Worm (Caenorhabditis elegans) whole organism, mixed stage, embryonic: ENCODE data around the gene C08E8.4.

Experiments
- blmp-1 ChIP-seq: fragments of 150-350 bp; optimal IDR thresholded peaks from 2 replicates; lab custom pipeline; 2014; ENCODE audit warnings: missing biosample characterization, missing genetic modification characterization
- ceh-39 ChIP-seq: fragments of 150-350 bp; optimal IDR thresholded peaks from 2 replicates; lab custom pipeline; 2014; ENCODE audit warnings: missing biosample characterization, missing genetic modification characterization
- ceh-43 ChIP-seq: fragments of 200-800 bp; sonication (Bioruptor generic); optimal IDR thresholded peaks from 2 replicates; lab custom pipeline; 2018; ENCODE audit warnings: mild to moderate bottlenecking, missing genetic modification characterization, moderate library complexity, missing compliant biosample characterization
- ceh-83 ChIP-seq: fragments of 200-800 bp; sonication (Bioruptor generic); optimal IDR thresholded peaks from 2 replicates; lab custom pipeline; 2018; ENCODE audit warnings: mild to moderate bottlenecking, missing genetic modification characterization, missing compliant biosample characterization
- cnd-1 ChIP-seq: fragments of 200-800 bp; sonication (Bioruptor generic); optimal IDR thresholded peaks from 2 replicates; lab custom pipeline; 2018; ENCODE audit warnings: mild to moderate bottlenecking, missing genetic modification characterization, missing compliant biosample characterization
- elt-1 ChIP-seq: sonication (generic microtip); optimal IDR thresholded peaks from 2 replicates; lab custom pipeline; 2017; ENCODE audit warnings: missing genetic modification characterization, mild to moderate bottlenecking, missing compliant biosample characterization, antibody characterized with exemption, moderate library complexity, borderline replicate concordance; ENCODE audit not compliant: insufficient read depth
- flh-1 ChIP-seq: fragments of 200-800 bp; sonication (Bioruptor generic); optimal IDR thresholded peaks from 2 replicates; lab custom pipeline; 2018; ENCODE audit warnings: mild to moderate bottlenecking, missing genetic modification characterization, moderate library complexity, missing compliant biosample characterization
- ham-2 ChIP-seq: fragments of 200-800 bp; sonication (Bioruptor generic); optimal IDR thresholded peaks from 2 replicates; lab custom pipeline; 2018; ENCODE audit warnings: mild to moderate bottlenecking, missing genetic modification characterization, missing compliant biosample characterization
- hlh-1 ChIP-seq: fragments of 150-350 bp; optimal IDR thresholded peaks from 2 replicates; lab custom pipeline; 2014; ENCODE audit warnings: missing biosample characterization, missing genetic modification reagents, missing genetic modification characterization
- lin-13 ChIP-seq: fragments of 150-350 bp; optimal IDR thresholded peaks from 2 replicates; lab custom pipeline; 2014; ENCODE audit warnings: missing biosample characterization, missing genetic modification characterization
- lsy-2 ChIP-seq: fragments of 150-350 bp; optimal IDR thresholded peaks from 2 replicates; lab custom pipeline; 2014; ENCODE audit warnings: missing biosample characterization, missing genetic modification characterization
- mab-5 ChIP-seq: fragments of 150-350 bp; optimal IDR thresholded peaks from 2 replicates; lab custom pipeline; 2014; ENCODE audit warnings: missing biosample characterization, missing genetic modification characterization
- mep-1 ChIP-seq: fragments of 150-350 bp; optimal IDR thresholded peaks from 2 replicates; lab custom pipeline; 2017; ENCODE audit warnings: missing biosample characterization, missing genetic modification reagents, missing genetic modification characterization, inconsistent platforms
- mls-2 ChIP-seq: sonication (generic microtip); optimal IDR thresholded peaks from 2 replicates; lab custom pipeline; 2016; ENCODE audit warnings: mild to moderate bottlenecking, missing genetic modification characterization, moderate library complexity, missing compliant biosample characterization
- nhr-12 ChIP-seq: fragments of 150-350 bp; optimal IDR thresholded peaks from 2 replicates; lab custom pipeline; 2014; ENCODE audit warnings: missing biosample characterization, missing genetic modification characterization
- nhr-237 ChIP-seq: fragments of 150-350 bp; optimal IDR thresholded peaks from 2 replicates; lab custom pipeline; 2014; ENCODE audit warnings: missing biosample characterization, missing genetic modification characterization
- nhr-28 ChIP-seq: fragments of 150-350 bp; optimal IDR thresholded peaks from 2 replicates; lab custom pipeline; 2014; ENCODE audit warnings: missing biosample characterization, missing genetic modification characterization
- nhr-76 ChIP-seq: sonication (generic microtip); optimal IDR thresholded peaks from 2 replicates; lab custom pipeline; 2017; ENCODE audit warnings: missing biosample characterization, missing genetic modification characterization
- sem-2 ChIP-seq: fragments of 200-800 bp; sonication (Bioruptor generic); optimal IDR thresholded peaks from 2 replicates; lab custom pipeline; 2018; ENCODE audit warnings: mild to moderate bottlenecking, missing genetic modification characterization, missing compliant biosample characterization
- snpc-4 ChIP-seq: fragments of 150-350 bp; optimal IDR thresholded peaks from 2 replicates; lab custom pipeline; 2014; ENCODE audit warnings: missing biosample characterization, missing genetic modification characterization
- tbx-8 ChIP-seq: fragments of 200-800 bp; sonication (Bioruptor generic); optimal IDR thresholded peaks from 2 replicates; lab custom pipeline; 2018; ENCODE audit warnings: mild to moderate bottlenecking, missing genetic modification characterization, moderate library complexity, missing compliant biosample characterization
- unc-39 ChIP-seq: fragments of 150-350 bp; optimal IDR thresholded peaks from 2 replicates; lab custom pipeline; 2014; ENCODE audit warnings: missing biosample characterization, missing genetic modification characterization
- unc-62 ChIP-seq: fragments of 150-350 bp; optimal IDR thresholded peaks from 2 replicates; lab custom pipeline; 2014; ENCODE audit warnings: missing biosample characterization, missing genetic modification reagents, missing genetic modification characterization
- zip-8 ChIP-seq: fragments of 150-350 bp; optimal IDR thresholded peaks from 2 replicates; lab custom pipeline; 2014; ENCODE audit warnings: missing biosample characterization, missing genetic modification characterization
- ztf-11 ChIP-seq: fragments of 150-350 bp; optimal IDR thresholded peaks from 2 replicates; lab custom pipeline; 2014; ENCODE audit warnings: missing biosample characterization, missing genetic modification characterization

The C08E8.4 gene

DNA sequence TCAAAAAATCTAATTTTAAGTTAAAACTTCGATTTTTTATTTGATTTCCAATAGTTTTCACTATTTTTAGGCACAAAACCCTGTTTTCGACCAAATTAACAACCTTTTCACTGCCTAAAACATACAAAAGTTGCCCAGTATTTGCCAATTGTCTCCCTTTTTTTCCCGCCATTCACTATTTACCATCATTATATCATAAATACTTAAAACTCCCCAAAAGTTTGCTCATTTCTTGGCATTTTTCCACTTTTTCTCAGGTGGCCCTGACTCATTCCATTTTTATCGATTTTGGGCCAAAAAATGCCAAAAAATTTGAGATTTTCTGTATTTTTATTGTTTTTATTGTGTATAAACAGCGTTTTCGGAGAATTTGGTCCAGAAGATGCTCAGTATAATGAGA is 42.4 kb downstream of the C08E8.4 start, which contains the start of gene txt-8:
txt-8 (plus strand) TSS at position 301 of the 400 bp plus-strand sequence.
- TF ChIP-seq zip-8 (no peak), nhr-12 (tag; lab: Kevin White, UChicago) (no peak), cnd-1 (tag; lab: Kevin White, UChicago) (no peak), mls-2 (tag; lab: Kevin White, UChicago) (no peak), nhr-237 (tag; lab: Kevin White, UChicago) (no peak), ztf-11 (tag; lab: Kevin White, UChicago) (no peak), elt-1 (tag; lab: Kevin White, UChicago) (no peak), lin-13 (tag; lab: Kevin White, UChicago) (no peak), ceh-83 (GFP tag; lab: Kevin White, UChicago) (no peak), nhr-28 (no peak), hlh-1 (tag; lab: Kevin White, UChicago) (no peak), mab-5 (tag; lab: Kevin White, UChicago) (no peak), lsy-2 (tag; lab: Kevin White, UChicago) (no peak), flh-1 (no peak), blmp-1 (tag; lab: Kevin White, UChicago) (no peak), unc-62 (no peak), sem-2 (GFP tag; lab: Kevin White, UChicago) (no peak), tbx-8 (GFP tag; lab: Kevin White, UChicago) (no peak)
- TF ChIP-seq, all 35 proteins: peak for 0

DNA sequence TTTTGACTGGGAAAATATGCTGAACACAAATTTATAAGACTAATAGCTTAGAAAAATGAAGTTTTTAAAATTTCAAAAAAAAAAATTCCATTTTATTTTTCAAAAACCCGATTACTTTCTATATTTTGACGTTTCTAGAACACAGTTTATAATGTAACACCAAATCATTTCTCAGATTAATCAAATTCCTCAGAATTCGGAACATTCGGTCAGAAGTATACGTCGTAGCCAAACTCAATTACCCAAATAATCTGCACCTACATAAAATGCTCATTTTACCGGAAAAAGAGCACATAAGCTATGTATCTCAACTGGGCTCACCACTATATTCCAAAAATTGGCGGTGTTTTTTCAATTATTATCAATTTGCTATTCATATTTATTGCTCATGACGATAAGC is 49.2 kb downstream of the C08E8.4 start, which contains the start of gene srj-26:
srj-26 (plus strand) TSS at position 301 of the 400 bp plus-strand sequence.
- no peak for TF ChIP-seq ceh-39 (tag; lab: Kevin White, UChicago)
- TF ChIP-seq unc-39 (tag; lab: Kevin White, UChicago): no peak
- no peak for TF ChIP-seq mep-1
- TF ChIP-seq ztf-11 (tag; lab: Kevin White, UChicago): no peak
- no peak for TF ChIP-seq blmp-1 (tag; lab: Kevin White, UChicago)
- TF ChIP-seq nhr-12 (tag; lab: Kevin White, UChicago): no peak
- TF ChIP-seq snpc-4 (tag; lab: Kevin White, UChicago): no peak
- no peak for TF ChIP-seq nhr-76
- no peak for TF ChIP-seq elt-1 (tag; lab: Kevin White, UChicago)
- TF ChIP-seq lsy-2 (tag; lab: Kevin White, UChicago): no peak
- no peak for TF ChIP-seq zip-8
- TF ChIP-seq mab-5 (tag; lab: Kevin White, UChicago): no peak
- no peak for TF ChIP-seq hlh-1 (tag; lab: Kevin White, UChicago)
- TF ChIP-seq tbx-8 (GFP tag; lab: Kevin White, UChicago): no peak
- TF ChIP-seq sem-2 (GFP tag; lab: Kevin White, UChicago): no peak
- no peak for TF ChIP-seq ham-2 (GFP tag; lab: Kevin White, UChicago)
- TF ChIP-seq ceh-43 (GFP tag; lab: Kevin White, UChicago): no peak
